Fruit fly (Drosophila melanogaster) whole organism, pupa: Measurements from ENCODE around the gene CG14780.

Experiments
- EcR ChIP-seq: fragments of 200-800 bp; sonication (Bioruptor generic); optimal IDR thresholded peaks from 3 replicates; lab custom pipeline; 2019; ENCODE audit warnings: missing biosample characterization, missing genetic modification characterization, mild to moderate bottlenecking, moderate library complexity, missing genetic modification reagents
- Pif1B ChIP-seq: fragments of 200-800 bp; sonication (Bioruptor generic); optimal IDR thresholded peaks from 3 replicates; lab custom pipeline; 2016; ENCODE audit warnings: missing biosample characterization, missing genetic modification characterization

- TF ChIP-seq EcR (GFP tag; lab: Kevin White, UChicago), result no peak
- no peak for TF ChIP-seq Pif1B
Observed at dm6 chrX:1517618-1518017, 45.3 kb downstream of the CG14780 start.
